Worm (Caenorhabditis elegans) whole organism, dauer: ENCODE results near the gene C49C8.3.

Source experiments
- unc-62 ChIP-seq: sonication (generic microtip); optimal IDR thresholded peaks from 2 replicates; lab custom pipeline; 2017; ENCODE audit warnings: missing biosample characterization, missing genetic modification reagents, missing genetic modification characterization

Gene C49C8.3

DNA sequence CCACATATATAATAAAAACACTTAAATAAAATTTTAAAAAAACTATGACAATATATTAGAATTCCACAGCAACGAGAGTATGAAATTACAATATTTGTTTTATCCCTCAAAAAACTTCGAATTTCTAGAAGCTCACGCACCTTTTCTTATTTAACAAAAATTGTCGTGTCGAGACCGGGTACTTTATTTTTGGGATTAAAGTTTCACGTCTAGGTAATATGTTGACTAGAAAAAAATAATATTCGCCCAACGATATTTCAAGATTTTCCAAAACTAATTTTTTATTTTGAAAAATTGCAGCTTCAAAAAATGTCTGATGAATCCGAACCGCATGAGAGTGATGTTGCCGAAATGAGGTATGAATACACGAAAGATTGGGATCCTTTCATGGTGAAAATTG is at the start of gene C49C8.3:
TSS of gene C49C8.3 (plus strand) at position 301 of the 400 bp plus-strand sequence.
- TF ChIP-seq unc-62 (GFP tag; lab: Kevin White, UChicago): no peak

DNA sequence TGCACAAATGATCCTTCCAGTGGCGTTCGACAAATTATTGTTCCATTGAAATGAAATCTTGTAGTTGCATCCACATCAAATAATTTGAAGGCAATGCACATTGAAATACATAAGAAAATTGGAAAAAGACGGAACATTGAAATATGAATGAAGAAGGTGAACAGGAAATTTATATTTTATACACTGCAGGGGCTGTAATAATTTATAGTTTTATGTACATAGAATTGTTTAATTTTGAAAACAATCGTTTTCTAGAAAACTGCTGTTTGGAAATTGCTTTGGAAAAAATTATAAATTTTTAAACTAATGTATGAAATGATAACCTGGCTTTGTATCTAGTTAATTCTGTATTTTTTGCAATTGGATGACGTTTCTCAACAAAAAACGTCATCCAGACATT is 49.2 kb upstream of the C49C8.3 start, which contains the start of gene Y59H11AR.3:
TSS of gene Y59H11AR.3 (minus strand) at position 101 of the 400 bp plus-strand sequence.
- TF ChIP-seq unc-62 (GFP tag; lab: Kevin White, UChicago): no peak

DNA sequence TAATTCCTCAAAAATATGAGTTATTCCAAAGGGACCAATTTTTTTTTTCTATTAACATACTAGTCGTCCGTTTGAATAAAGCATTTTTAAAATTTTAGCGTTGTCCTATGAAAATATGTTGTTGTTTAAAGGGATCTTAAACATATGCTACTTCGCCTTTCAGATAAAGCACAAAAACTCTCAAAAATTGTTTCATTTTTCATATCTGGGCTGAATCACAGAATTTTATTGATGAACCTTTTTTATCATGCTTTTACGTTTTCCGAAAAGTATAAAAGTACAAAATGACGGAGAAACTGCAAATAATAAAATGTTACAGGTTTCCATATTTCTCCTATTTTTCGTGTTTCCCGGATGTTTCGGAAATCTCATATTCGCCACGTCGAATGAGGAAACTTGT is 48.8 kb upstream of the C49C8.3 start, which contains the start of gene clec-181:
TSS of gene clec-181 (plus strand) at position 301 of the 400 bp plus-strand sequence.
- TF ChIP-seq unc-62 (GFP tag; lab: Kevin White, UChicago): no peak

DNA sequence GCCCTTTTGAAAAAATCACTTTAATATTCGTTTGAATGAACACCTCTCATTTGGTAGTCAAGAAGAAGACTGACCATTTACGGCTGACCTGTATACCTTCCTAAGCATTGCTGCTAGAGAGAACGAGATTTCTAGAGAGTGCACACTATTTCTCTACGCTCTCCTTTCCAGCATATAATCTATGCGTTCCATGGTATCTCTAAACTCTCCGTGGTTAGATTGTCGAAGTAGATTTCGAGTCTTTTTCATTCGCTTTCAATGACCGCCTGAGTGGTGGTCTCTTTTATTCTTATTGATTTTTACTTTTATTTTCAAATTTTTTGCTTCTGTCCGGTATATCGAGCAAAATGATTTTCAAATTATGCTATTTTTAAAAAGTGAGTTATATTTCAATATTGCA is 47.0 kb upstream of the C49C8.3 start:
- TF ChIP-seq unc-62 (GFP tag; lab: Kevin White, UChicago): no peak

DNA sequence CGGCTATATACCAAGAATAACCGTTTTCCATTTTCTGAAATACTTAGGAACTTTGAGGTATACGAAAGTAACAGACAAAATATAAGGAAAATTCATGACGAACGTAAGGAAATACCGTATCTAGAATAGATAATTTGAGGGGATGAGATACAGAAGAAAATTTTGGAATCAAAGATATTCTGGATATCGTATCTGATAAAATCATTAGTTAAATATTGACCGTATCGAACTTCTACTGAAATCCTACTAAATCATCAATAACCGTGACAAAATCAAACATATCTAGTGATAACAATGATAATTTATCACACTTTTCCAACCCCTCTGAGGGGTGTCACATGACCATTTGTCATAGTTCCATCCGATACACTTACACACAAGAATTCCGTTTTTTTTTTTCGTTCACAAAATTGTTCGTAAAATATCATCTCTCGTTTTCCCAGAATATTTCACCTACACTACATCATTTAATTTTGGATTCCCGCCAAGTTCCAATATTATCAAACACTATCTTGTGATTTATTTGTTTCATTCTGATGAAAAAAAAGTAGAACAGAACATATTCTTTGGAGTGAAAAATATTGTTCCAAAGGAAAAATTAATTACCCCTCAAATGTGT is 43.7 kb upstream of the C49C8.3 start, which contains the start of gene Y59H11AR.4:
TSS of gene Y59H11AR.4 (minus strand) at position 51 of the 619 bp plus-strand sequence.
- TF ChIP-seq unc-62 (GFP tag; lab: Kevin White, UChicago): no peak

DNA sequence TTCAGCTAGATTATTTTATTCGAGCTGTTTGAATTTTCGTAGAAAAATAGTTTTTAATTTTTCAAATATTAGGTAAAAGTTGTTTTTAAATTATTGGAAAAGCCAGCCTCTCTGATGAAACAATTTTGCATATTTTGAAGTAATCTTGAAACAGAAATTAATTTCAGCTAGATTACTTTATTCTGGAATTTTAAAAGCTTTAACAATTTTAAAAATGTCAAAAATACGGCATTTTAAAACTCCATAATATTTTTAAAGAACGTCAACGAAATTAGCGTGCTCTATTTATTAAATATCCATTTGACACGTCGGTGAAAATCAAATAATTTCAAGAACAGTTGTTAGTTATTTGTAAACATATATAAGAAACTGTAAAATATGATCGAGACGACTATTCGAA is 41.7 kb upstream of the C49C8.3 start, which contains the start of gene Y59H11AR.10:
TSS of gene Y59H11AR.10 (plus strand) at position 301 of the 400 bp plus-strand sequence.
- no peak for TF ChIP-seq unc-62 (GFP tag; lab: Kevin White, UChicago)

DNA sequence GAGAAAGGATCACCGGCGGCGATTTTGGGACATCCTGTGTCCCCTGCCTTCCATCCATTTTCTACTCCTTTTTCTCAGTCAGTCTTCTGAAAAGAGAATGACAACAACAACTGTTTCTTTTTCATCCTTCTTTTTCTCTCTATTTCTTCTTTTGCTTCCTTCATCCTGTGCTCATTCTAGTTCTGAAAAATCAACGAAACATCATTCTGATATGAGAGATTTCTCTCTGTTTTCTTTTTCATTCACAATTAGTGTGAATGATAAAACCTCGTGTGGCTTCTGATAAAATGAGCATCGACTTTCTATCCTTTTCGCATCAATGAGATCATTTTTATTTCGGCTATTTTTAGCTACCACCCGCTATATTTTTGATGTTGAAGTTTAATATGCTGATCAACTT is 39.3 kb upstream of the C49C8.3 start:
- no peak for TF ChIP-seq unc-62 (GFP tag; lab: Kevin White, UChicago)

DNA sequence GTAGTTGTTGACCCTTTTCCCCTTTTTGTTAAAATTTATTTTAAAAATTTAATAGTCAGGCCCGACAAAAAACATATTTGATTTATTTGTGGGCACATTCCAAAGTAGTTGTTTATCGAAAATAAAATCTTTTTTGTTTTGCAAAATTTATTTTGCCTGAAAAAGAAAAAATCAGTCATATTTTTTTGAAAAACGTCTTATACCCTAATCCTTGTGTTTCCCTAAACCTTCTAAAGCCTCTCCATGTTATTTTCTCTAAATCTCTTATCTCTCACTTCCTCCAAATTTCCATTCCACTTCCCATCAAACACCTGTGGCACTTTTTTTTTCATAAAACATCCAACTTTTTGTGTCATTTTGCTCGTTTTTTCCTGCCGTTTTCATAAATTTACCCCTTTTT is 36.3 kb upstream of the C49C8.3 start:
- TF ChIP-seq unc-62 (GFP tag; lab: Kevin White, UChicago): no peak

DNA sequence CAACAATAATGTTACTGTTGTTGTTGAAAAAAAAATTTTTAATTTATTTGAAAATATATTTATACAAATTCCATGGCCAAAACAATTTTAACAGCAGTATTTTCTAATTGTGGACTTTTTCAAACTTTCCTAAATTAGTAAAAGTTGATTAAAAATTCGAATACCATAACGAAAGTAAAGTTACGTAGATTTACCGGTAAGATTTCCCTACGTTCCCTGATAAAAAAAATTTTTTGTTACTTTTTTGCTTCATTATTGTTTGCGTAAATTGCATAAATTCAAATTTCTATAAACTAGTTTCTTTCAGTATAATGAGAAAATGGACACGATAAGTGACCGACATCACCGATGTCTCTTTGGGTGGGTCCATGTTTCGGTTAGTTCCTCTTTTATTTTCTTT is 35.6 kb upstream of the C49C8.3 start, which contains the start of gene F42A9.6:
TSS of gene F42A9.6 (plus strand) at position 301 of the 400 bp plus-strand sequence.
- no peak for TF ChIP-seq unc-62 (GFP tag; lab: Kevin White, UChicago)

DNA sequence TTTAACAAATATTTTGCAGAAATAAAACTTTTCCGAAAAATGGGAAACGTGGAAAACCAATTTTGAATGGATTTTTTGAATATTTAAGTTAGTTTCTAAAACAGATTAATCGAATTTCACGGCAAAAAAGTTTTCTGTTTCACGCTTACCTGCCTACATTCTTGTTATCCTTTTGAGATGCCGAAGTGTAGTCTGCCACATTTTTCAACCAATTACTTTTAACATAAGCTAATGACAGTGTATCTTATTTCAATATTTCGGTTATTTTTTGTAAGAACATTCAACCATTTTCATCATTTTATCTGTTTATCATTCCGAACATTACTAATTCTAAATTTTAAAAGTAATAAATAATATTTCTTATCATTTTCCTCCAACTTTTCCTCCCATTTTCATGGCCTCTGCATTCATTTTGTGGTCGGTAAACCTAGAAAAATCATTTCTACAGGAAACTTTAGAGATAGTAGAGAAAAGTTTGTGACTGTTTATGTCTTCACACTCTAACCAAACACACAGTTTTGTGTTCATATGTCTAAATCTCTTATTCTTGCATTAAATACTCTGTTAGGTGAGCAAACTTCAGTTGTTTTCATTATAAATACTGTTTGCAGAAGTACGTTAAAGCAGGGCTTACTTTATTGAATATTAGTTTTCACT is 32.5 kb upstream of the C49C8.3 start, which contains the start of the genes F42A9.17 and cyp-33E2:
TSS of gene F42A9.17 (minus strand) at position 51 of the 657 bp plus-strand sequence.
TSS of gene cyp-33E2 (plus strand) at position 449 of the 657 bp plus-strand sequence.
- no peak for TF ChIP-seq unc-62 (GFP tag; lab: Kevin White, UChicago)

DNA sequence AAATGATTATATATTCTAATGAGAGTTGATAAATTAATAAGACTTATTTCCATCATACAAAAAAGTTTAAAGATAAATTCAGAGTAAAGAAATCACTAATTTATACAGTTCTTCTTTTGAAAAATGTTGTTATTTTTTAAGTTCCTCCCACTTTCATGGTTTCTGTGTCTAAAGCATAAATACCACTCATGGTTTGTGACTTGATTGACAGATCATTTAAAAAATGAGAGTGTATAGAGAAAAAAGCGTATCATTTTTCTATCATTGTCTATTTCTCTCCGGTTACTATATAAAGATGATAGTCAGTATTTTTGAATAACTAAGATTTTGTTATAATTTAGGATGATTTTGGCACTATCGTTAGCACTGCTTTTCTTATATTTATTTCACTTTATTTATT is 29.9 kb upstream of the C49C8.3 start, which contains the start of gene cyp-33E3:
TSS of gene cyp-33E3 (plus strand) at position 316 of the 400 bp plus-strand sequence.
- TF ChIP-seq unc-62 (GFP tag; lab: Kevin White, UChicago): no peak

DNA sequence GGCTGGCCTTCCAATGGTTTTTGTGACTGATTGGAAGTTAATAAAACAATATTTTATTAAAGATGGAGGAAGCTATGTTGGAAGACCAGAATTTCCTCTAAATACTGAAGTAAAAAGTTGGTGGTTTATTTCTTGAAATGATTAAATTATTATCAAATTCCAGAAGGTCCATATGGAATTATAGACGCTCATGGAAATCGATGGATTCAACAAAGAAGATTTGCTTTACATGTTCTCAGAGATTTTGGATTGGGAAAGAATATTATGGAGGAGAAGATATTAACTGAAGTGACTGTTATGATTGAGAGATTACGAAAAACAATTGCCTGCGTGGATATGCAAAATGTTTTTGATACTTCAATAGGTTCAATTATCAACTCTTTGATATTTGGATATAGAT is 29.2 kb upstream of the C49C8.3 start:
- TF ChIP-seq unc-62 (GFP tag; lab: Kevin White, UChicago): no peak

DNA sequence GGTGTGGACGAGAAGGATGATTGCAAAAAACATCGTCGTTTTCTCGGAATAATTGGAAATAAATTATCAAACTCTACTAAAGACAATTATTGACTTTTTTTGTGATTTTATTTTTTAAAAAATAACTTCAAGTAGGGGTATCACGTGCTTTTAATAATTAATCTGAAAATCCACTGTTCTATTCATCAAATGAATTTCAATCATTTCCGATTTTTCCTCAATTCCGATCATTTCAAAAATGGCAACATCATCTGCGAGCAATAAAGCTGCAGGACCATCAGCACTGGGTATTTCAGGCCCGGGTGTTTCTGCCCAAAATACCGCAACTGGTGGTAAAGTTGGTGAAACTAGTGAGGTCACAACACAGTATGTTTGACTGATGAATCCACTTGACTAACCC is 27.5 kb upstream of the C49C8.3 start, which contains the start of the genes F42A9.7 and F42A9.3:
TSS of gene F42A9.7 (minus strand) at position 101 of the 400 bp plus-strand sequence.
TSS of gene F42A9.3 (plus strand) at position 214 of the 400 bp plus-strand sequence.
- TF ChIP-seq unc-62 (GFP tag; lab: Kevin White, UChicago): no peak

DNA sequence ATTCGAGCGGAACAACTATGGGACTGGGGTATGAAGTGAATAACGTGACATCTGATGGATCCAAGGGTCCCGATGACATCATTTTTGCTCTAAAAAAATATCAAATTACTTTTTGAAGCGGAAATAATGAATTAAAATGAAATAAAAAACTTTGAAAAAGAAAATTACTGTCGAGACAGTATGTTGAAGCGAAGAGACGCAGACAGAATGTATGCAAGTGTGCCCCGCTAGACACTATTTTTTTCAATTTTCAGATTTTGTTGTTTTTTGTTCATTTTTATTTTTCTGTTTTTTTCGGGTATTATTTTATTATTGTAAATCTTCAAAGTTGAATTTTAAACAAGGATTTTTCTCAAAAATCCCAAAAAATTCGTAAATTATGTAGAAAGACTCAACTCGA is 25.8 kb upstream of the C49C8.3 start, which contains the start of gene F42A9.8:
TSS of gene F42A9.8 (minus strand) at position 88 of the 400 bp plus-strand sequence.
- no peak for TF ChIP-seq unc-62 (GFP tag; lab: Kevin White, UChicago)

DNA sequence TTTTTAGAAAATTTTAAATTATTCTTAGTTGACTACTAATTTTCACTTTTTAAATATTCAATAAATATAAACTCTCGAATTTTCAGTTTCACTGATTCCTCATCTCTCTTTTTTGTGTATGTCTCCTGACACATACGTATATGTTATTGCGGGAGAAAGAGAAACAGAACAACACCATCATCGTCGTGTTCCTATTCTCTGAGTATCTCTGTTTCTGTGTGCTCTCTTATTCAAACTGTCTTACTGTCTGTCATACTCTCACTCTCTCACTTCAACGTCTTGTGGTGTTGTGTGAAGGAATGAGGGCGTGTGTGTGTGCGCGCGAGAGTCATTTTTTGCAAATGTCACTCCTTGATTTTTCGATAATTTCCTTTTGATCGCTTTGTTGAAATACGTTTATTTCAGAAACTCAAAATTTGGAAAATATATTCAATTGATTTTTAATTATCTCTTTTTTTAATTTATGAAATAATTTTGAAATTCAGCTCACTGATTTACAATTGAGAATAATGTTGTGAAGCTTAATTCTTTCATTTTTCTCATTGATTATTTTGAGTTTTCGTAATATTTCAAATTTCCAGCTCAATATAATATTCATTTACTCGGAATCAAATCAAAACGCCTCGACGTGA is 24.3 kb upstream of the C49C8.3 start, which contains the start of gene lin-49:
TSS of gene lin-49 (plus strand) at position 582 of the 632 bp plus-strand sequence.
- TF ChIP-seq unc-62 (GFP tag; lab: Kevin White, UChicago): no peak
